Worm (Caenorhabditis elegans) whole organism, L4 larva: ENCODE data around the gene ZK686.5.

Experiments used
- D1046.2 ChIP-seq: fragments of 200-800 bp; sonication (Bioruptor generic); IDR thresholded peaks from 2 replicates; pipeline ENCODE4 v1.3.6; 2022; ENCODE audit warnings: missing genetic modification characterization, missing compliant biosample characterization
- F26F4.8 ChIP-seq: fragments of 200-800 bp; sonication (Bioruptor generic); conservative IDR thresholded peaks from 2 replicates; pipeline ENCODE4 v1.3.6; 2022; ENCODE audit warnings: missing genetic modification characterization, missing compliant biosample characterization
- F37D6.2 ChIP-seq: sonication (generic microtip); optimal IDR thresholded peaks from 2 replicates; lab custom pipeline; 2016; ENCODE audit warnings: mild to moderate bottlenecking, missing genetic modification characterization, missing compliant biosample characterization
- F44E2.7 ChIP-seq: fragments of 200-800 bp; sonication (Bioruptor generic); IDR thresholded peaks from 2 replicates; pipeline ENCODE4 v2.1.2; 2022; ENCODE audit warnings: missing genetic modification characterization, missing compliant biosample characterization
- T26A8.4 ChIP-seq: fragments of 200-800 bp; sonication (Bioruptor generic); IDR thresholded peaks from 2 replicates; pipeline ENCODE4 v1.3.6; 2022; ENCODE audit warnings: missing genetic modification characterization, missing compliant biosample characterization
- Y5F2A.4 ChIP-seq: fragments of 200-800 bp; sonication (Bioruptor generic); optimal IDR thresholded peaks from 2 replicates; lab custom pipeline; 2018; ENCODE audit warnings: mild to moderate bottlenecking, missing genetic modification characterization, missing compliant biosample characterization
- Y75B8A.6 ChIP-seq: fragments of 200-800 bp; sonication (Bioruptor generic); IDR thresholded peaks from 2 replicates; pipeline ENCODE4 v1.3.6; 2022; ENCODE audit warnings: missing genetic modification reagents, missing genetic modification characterization, missing compliant biosample characterization
- attf-4 ChIP-seq: sonication (generic microtip); optimal IDR thresholded peaks from 3 replicates; lab custom pipeline; 2017; ENCODE audit warnings: missing biosample characterization, missing genetic modification characterization
- ceh-28 ChIP-seq: fragments of 150-350 bp; optimal IDR thresholded peaks from 2 replicates; lab custom pipeline; 2014; ENCODE audit warnings: missing biosample characterization, missing genetic modification reagents, missing genetic modification characterization
- ceh-62 ChIP-seq: sonication (generic microtip); optimal IDR thresholded peaks from 2 replicates; lab custom pipeline; 2017; ENCODE audit warnings: missing biosample characterization, missing genetic modification characterization
- ceh-82 ChIP-seq: sonication (generic microtip); optimal IDR thresholded peaks from 2 replicates; lab custom pipeline; 2017; ENCODE audit warnings: missing biosample characterization, missing genetic modification characterization
- ces-1 ChIP-seq: fragments of 150-350 bp; sonication (generic microtip); optimal IDR thresholded peaks from 4 replicates; lab custom pipeline; 2014; ENCODE audit warnings: missing biosample characterization, missing genetic modification reagents, missing genetic modification characterization
- ctbp-1 ChIP-seq: fragments of 200-800 bp; sonication (Bioruptor generic); IDR thresholded peaks from 2 replicates; pipeline ENCODE4 v1.3.6; 2022; ENCODE audit warnings: missing genetic modification reagents, missing genetic modification characterization, missing compliant biosample characterization
- daf-12 ChIP-seq: fragments of 150-350 bp; optimal IDR thresholded peaks from 2 replicates; lab custom pipeline; 2014; ENCODE audit warnings: missing biosample characterization, missing genetic modification reagents, missing genetic modification characterization
- daf-19 ChIP-seq: fragments of 200-800 bp; sonication (Bioruptor generic); conservative IDR thresholded peaks from 2 replicates; pipeline ENCODE4 v1.3.6; 2022; ENCODE audit warnings: missing genetic modification characterization, missing compliant biosample characterization
- dmd-6 ChIP-seq: fragments of 200-800 bp; sonication (Bioruptor generic); IDR thresholded peaks from 2 replicates; pipeline ENCODE4 v1.3.6; 2022; ENCODE audit warnings: missing genetic modification reagents, missing genetic modification characterization, missing compliant biosample characterization
- dmd-8 ChIP-seq: fragments of 200-800 bp; sonication (Bioruptor generic); IDR thresholded peaks from 2 replicates; pipeline ENCODE4 v1.3.6; 2022; ENCODE audit warnings: missing genetic modification characterization, missing compliant biosample characterization
- dmd-9 ChIP-seq: fragments of 200-800 bp; sonication (Bioruptor generic); IDR thresholded peaks from 2 replicates; pipeline ENCODE4 v1.3.6; 2022; ENCODE audit warnings: missing genetic modification reagents, missing genetic modification characterization, missing compliant biosample characterization
- egl-27 ChIP-seq: sonication (generic microtip); optimal IDR thresholded peaks from 3 replicates; lab custom pipeline; 2017; ENCODE audit warnings: missing biosample characterization, missing genetic modification reagents, missing genetic modification characterization
- egl-43 ChIP-seq: fragments of 200-800 bp; sonication (Bioruptor generic); IDR thresholded peaks from 2 replicates; pipeline ENCODE4 v1.3.6; 2022; ENCODE audit warnings: missing genetic modification reagents, missing genetic modification characterization, missing compliant biosample characterization
- fos-1 ChIP-seq: fragments of 150-350 bp; optimal IDR thresholded peaks from 2 replicates; lab custom pipeline; 2014; ENCODE audit warnings: missing biosample characterization, missing genetic modification characterization
- hlh-11 ChIP-seq: fragments of 200-800 bp; sonication (Bioruptor generic); optimal IDR thresholded peaks from 2 replicates; lab custom pipeline; 2018; ENCODE audit warnings: mild to moderate bottlenecking, missing genetic modification characterization, missing compliant biosample characterization
- hlh-30 ChIP-seq: sonication (generic microtip); optimal IDR thresholded peaks from 2 replicates; lab custom pipeline; 2017; ENCODE audit warnings: antibody characterized with exemption, mild to moderate bottlenecking, missing genetic modification characterization, missing compliant biosample characterization; ENCODE audit not compliant: insufficient read depth
- hmg-1.1 ChIP-seq: fragments of 200-800 bp; sonication (Bioruptor generic); IDR thresholded peaks from 2 replicates; pipeline ENCODE4 v1.3.6; 2022; ENCODE audit warnings: missing genetic modification reagents, missing genetic modification characterization, missing compliant biosample characterization
- jun-1 ChIP-seq: fragments of 150-350 bp; optimal IDR thresholded peaks from 2 replicates; lab custom pipeline; 2014; ENCODE audit warnings: missing biosample characterization, missing genetic modification reagents, missing genetic modification characterization
- lin-29 ChIP-seq: fragments of 200-800 bp; sonication (Bioruptor generic); IDR thresholded peaks from 2 replicates; pipeline ENCODE4 v1.3.6; 2022; ENCODE audit warnings: missing genetic modification reagents, missing genetic modification characterization, missing compliant biosample characterization
- lsy-2 ChIP-seq, 2 experiments: fragments of 150-350 bp in 1 of 2; sonication (generic microtip) in 1 of 2; optimal IDR thresholded peaks; 2 replicates each; lab custom pipeline; 2014 to 2017; ENCODE audit warnings: missing biosample characterization in 2 of 2, missing genetic modification characterization in 2 of 2
- madf-5 ChIP-seq, 2 experiments: fragments of 200-800 bp; sonication (Bioruptor generic); IDR thresholded peaks; 2 replicates each; pipeline ENCODE4 v1.3.6; 2022; ENCODE audit warnings: missing compliant biosample characterization in 2 of 2, missing genetic modification characterization in 2 of 2
- mdl-1 ChIP-seq, 2 experiments: fragments of 150-350 bp in 1 of 2; sonication (generic microtip) in 1 of 2; optimal IDR thresholded peaks; 2 replicates each; lab custom pipeline; 2014 to 2017; ENCODE audit warnings: missing biosample characterization in 2 of 2, missing genetic modification characterization in 2 of 2
- mdt-29 ChIP-seq: fragments of 200-800 bp; sonication (Bioruptor generic); IDR thresholded peaks from 2 replicates; pipeline ENCODE4 v1.3.6; 2022; ENCODE audit warnings: missing genetic modification reagents, missing genetic modification characterization, missing compliant biosample characterization
- mep-1 ChIP-seq: fragments of 150-350 bp; sonication (generic microtip); optimal IDR thresholded peaks from 3 replicates; lab custom pipeline; 2014; ENCODE audit warnings: missing biosample characterization, missing genetic modification characterization
- mxl-3 ChIP-seq: fragments of 200-800 bp; sonication (Bioruptor generic); optimal IDR thresholded peaks from 2 replicates; lab custom pipeline; 2018; ENCODE audit warnings: mild to moderate bottlenecking, missing genetic modification characterization, missing compliant biosample characterization
- nhr-10 ChIP-seq: fragments of 150-350 bp; optimal IDR thresholded peaks from 2 replicates; lab custom pipeline; 2014; ENCODE audit warnings: missing biosample characterization, missing genetic modification characterization
- nhr-237 ChIP-seq: sonication (generic microtip); optimal IDR thresholded peaks from 2 replicates; lab custom pipeline; 2017; ENCODE audit warnings: missing biosample characterization, missing genetic modification characterization
- nhr-41 ChIP-seq: fragments of 200-800 bp; sonication (Bioruptor generic); IDR thresholded peaks from 2 replicates; pipeline ENCODE4 v1.3.6; 2022; ENCODE audit warnings: missing genetic modification reagents, missing genetic modification characterization, missing compliant biosample characterization
- nhr-42 ChIP-seq: fragments of 200-800 bp; sonication (Bioruptor generic); IDR thresholded peaks from 2 replicates; pipeline ENCODE4 v1.3.6; 2022; ENCODE audit warnings: missing genetic modification characterization, missing compliant biosample characterization
- nhr-6 ChIP-seq: fragments of 150-350 bp; optimal IDR thresholded peaks from 2 replicates; lab custom pipeline; 2014; ENCODE audit warnings: missing biosample characterization, missing genetic modification characterization
- nhr-76 ChIP-seq: fragments of 150-350 bp; optimal IDR thresholded peaks from 2 replicates; lab custom pipeline; 2014; ENCODE audit warnings: missing biosample characterization, missing genetic modification characterization
- pha-4 ChIP-seq, 2 experiments: fragments of 150-350 bp in 1 of 2; fragments of 200-800 bp in 1 of 2; sonication (Bioruptor generic) in 1 of 2; IDR thresholded peaks in 1 of 2; optimal IDR thresholded peaks in 1 of 2; 2 replicates each; pipeline versions ENCODE4 v1.3.6 to Lab custom; 2014 to 2022; ENCODE audit warnings: missing genetic modification characterization in 2 of 2, missing genetic modification reagents in 2 of 2, missing biosample characterization in 1 of 2, missing compliant biosample characterization in 1 of 2
- php-3 ChIP-seq: fragments of 200-800 bp; sonication (Bioruptor generic); IDR thresholded peaks from 2 replicates; pipeline ENCODE4 v1.3.6; 2022; ENCODE audit warnings: missing genetic modification reagents, missing genetic modification characterization, missing compliant biosample characterization
- pqm-1 ChIP-seq: sonication (generic microtip); optimal IDR thresholded peaks from 2 replicates; lab custom pipeline; 2017; ENCODE audit warnings: missing biosample characterization, missing genetic modification characterization
- sdz-12 ChIP-seq: fragments of 200-800 bp; sonication (Bioruptor generic); optimal IDR thresholded peaks from 2 replicates; lab custom pipeline; 2018; ENCODE audit warnings: mild to moderate bottlenecking, missing genetic modification characterization, missing compliant biosample characterization
- snpc-1.2 ChIP-seq: fragments of 200-800 bp; sonication (Bioruptor generic); IDR thresholded peaks from 2 replicates; pipeline ENCODE4 v1.3.6; 2022; ENCODE audit warnings: missing genetic modification reagents, missing genetic modification characterization, missing compliant biosample characterization
- unc-39 ChIP-seq: sonication (generic microtip); optimal IDR thresholded peaks from 2 replicates; lab custom pipeline; 2017; ENCODE audit warnings: missing biosample characterization, missing genetic modification characterization
- unc-62 ChIP-seq, 3 experiments: fragments of 150-350 bp in 1 of 3; sonication (generic microtip); optimal IDR thresholded peaks in 2 of 3; peaks in 1 of 3; 1 replicate in 1 of 3; 2 replicates in 2 of 3; lab custom pipeline; 2014 to 2017; ENCODE audit warnings: missing biosample characterization in 3 of 3, missing genetic modification characterization in 3 of 3, missing genetic modification reagents in 3 of 3, missing genotype in 1 of 3
- vab-7 ChIP-seq: fragments of 200-800 bp; sonication (Bioruptor generic); IDR thresholded peaks from 2 replicates; pipeline ENCODE4 v1.3.6; 2022; ENCODE audit warnings: missing genetic modification reagents, missing genetic modification characterization, missing compliant biosample characterization
- zfp-2 ChIP-seq: sonication (generic microtip); optimal IDR thresholded peaks from 2 replicates; lab custom pipeline; 2016; ENCODE audit warnings: mild to moderate bottlenecking, missing genetic modification characterization, missing compliant biosample characterization
- zfp-3 ChIP-seq: fragments of 200-800 bp; sonication (Bioruptor generic); conservative IDR thresholded peaks from 2 replicates; pipeline ENCODE4 v1.3.6; 2022; ENCODE audit warnings: missing genetic modification reagents, missing genetic modification characterization, missing compliant biosample characterization
- zip-11 ChIP-seq: fragments of 200-800 bp; sonication (Bioruptor generic); IDR thresholded peaks from 2 replicates; pipeline ENCODE4 v1.3.6; 2022; ENCODE audit warnings: missing genetic modification characterization, missing compliant biosample characterization
- ztf-11 ChIP-seq: fragments of 150-350 bp; optimal IDR thresholded peaks from 2 replicates; lab custom pipeline; 2014; ENCODE audit warnings: missing biosample characterization, missing genetic modification characterization

ZK686.5 gene

ce11 chrIII:7725483-7726250, 41.6 kb downstream of the ZK686.5 start:
- TF ChIP-seq ceh-28 (tag; lab: Kevin White, UChicago) (no peak), ces-1 (no peak), T26A8.4 (no peak), zfp-3 (no peak), ceh-62 (tag; lab: Kevin White, UChicago) (no peak), lin-29 (GFP tag; lab: Robert Waterston, UW) (no peak), php-3 (GFP tag; lab: Robert Waterston, UW) (no peak), nhr-6 (tag; lab: Kevin White, UChicago) (no peak), sdz-12 (no peak), F44E2.7 (GFP tag; lab: Robert Waterston, UW) (no peak), egl-43 (GFP tag; lab: Robert Waterston, UW) (peak; percentile 56; the same call in 1 of the 2 replicates), F26F4.8 (GFP tag; lab: Robert Waterston, UW) (no peak), mdl-1 (tag; optimal IDR thresholded peaks at IDR 0.05; lab: Kevin White, UChicago) (peak in 1 of 2 experiments; percentile 16), mxl-3 (GFP tag; lab: Kevin White, UChicago) (no peak), ceh-82 (no peak), fos-1 (tag; lab: Kevin White, UChicago) (no peak), nhr-41 (no peak), jun-1 (no peak), unc-62 (GFP tag; optimal IDR thresholded peaks at IDR 0.05 in 1 of 2; lab: Kevin White, UChicago) (peak in 1 of 2 experiments; percentile 92), unc-62 (tag; optimal IDR thresholded peaks at IDR 0.05; lab: Kevin White, UChicago) (no peak), hmg-1.1 (GFP tag; lab: Robert Waterston, UW) (peak; percentile 62), nhr-76 (tag; lab: Kevin White, UChicago) (no peak), mdt-29 (no peak), dmd-9 (no peak), dmd-6 (GFP tag; lab: Robert Waterston, UW) (peak; percentile 22; the same call in 1 of the 2 replicates), madf-5 (GFP tag; IDR thresholded peaks at IDR 0.05; lab: Robert Waterston, UW) (no peak), ztf-11 (tag; lab: Kevin White, UChicago) (no peak), pha-4 (GFP tag; IDR thresholded peaks at IDR 0.05; lab: Robert Waterston, UW) (no peak), pha-4 (tag; optimal IDR thresholded peaks at IDR 0.05; lab: Kevin White, UChicago) (no peak), attf-4 (tag; lab: Kevin White, UChicago) (no peak), Y5F2A.4 (GFP tag; lab: Kevin White, UChicago) (no peak), snpc-1.2 (GFP tag; lab: Robert Waterston, UW) (no peak), unc-39 (tag; lab: Kevin White, UChicago) (no peak), pqm-1 (no peak), F37D6.2 (tag; lab: Kevin White, UChicago) (peak; percentile 13), nhr-42 (GFP tag; lab: Robert Waterston, UW) (no peak), daf-12 (tag; lab: Kevin White, UChicago) (no peak), vab-7 (GFP tag; lab: Robert Waterston, UW) (no peak), nhr-237 (tag; lab: Kevin White, UChicago) (no peak), ctbp-1 (0 out of 2 replicates have a peak, but pooled peaks have one; percentile 34), D1046.2 (GFP tag; lab: Robert Waterston, UW) (no peak), egl-27 (tag; lab: Kevin White, UChicago) (no peak), mep-1 (peak; percentile 49), daf-19 (GFP tag; lab: Robert Waterston, UW) (no peak), hlh-30 (tag; lab: Kevin White, UChicago) (no peak), nhr-10 (no peak), lsy-2 (tag; optimal IDR thresholded peaks at IDR 0.05; lab: Kevin White, UChicago) (peak; percentile 27 to 43), hlh-11 (peak; percentile 17), zip-11 (GFP tag; lab: Robert Waterston, UW) (no peak), dmd-8 (no peak), Y75B8A.6 (GFP tag; lab: Robert Waterston, UW) (no peak), zfp-2 (tag; lab: Kevin White, UChicago) (no peak)
